Worm (Caenorhabditis elegans) whole organism, late embryonic: ENCODE measurements around the gene C11G6.2.

Experiments used
- C08G9.2 ChIP-seq: sonication (generic microtip); optimal IDR thresholded peaks from 2 replicates; lab custom pipeline; 2016; ENCODE audit warnings: mild to moderate bottlenecking, missing genetic modification characterization, moderate library complexity, missing compliant biosample characterization
- K02D7.2 ChIP-seq: sonication (generic microtip); optimal IDR thresholded peaks from 2 replicates; lab custom pipeline; 2017; ENCODE audit warnings: mild to moderate bottlenecking, missing genetic modification characterization, missing compliant biosample characterization
- K09A11.1 ChIP-seq: sonication (generic microtip); optimal IDR thresholded peaks from 2 replicates; lab custom pipeline; 2017; ENCODE audit warnings: antibody characterized with exemption, mild to moderate bottlenecking, missing genetic modification characterization, missing compliant biosample characterization; ENCODE audit not compliant: insufficient read depth
- Y22D7AL.16 ChIP-seq: sonication (generic microtip); optimal IDR thresholded peaks from 2 replicates; lab custom pipeline; 2016; ENCODE audit warnings: missing genetic modification characterization, missing compliant biosample characterization
- ceh-14 ChIP-seq: sonication (generic microtip); optimal IDR thresholded peaks from 2 replicates; lab custom pipeline; 2016; ENCODE audit warnings: missing genotype, missing genetic modification characterization, missing compliant biosample characterization
- ceh-19 ChIP-seq: fragments of 200-800 bp; sonication (Bioruptor generic); optimal IDR thresholded peaks from 2 replicates; lab custom pipeline; 2018; ENCODE audit warnings: mild to moderate bottlenecking, missing genetic modification characterization, missing compliant biosample characterization
- ceh-2 ChIP-seq: sonication (generic microtip); optimal IDR thresholded peaks from 2 replicates; lab custom pipeline; 2016; ENCODE audit warnings: missing genotype, missing genetic modification characterization, missing compliant biosample characterization
- ceh-24 ChIP-seq: sonication (generic microtip); optimal IDR thresholded peaks from 2 replicates; lab custom pipeline; 2016; ENCODE audit warnings: mild to moderate bottlenecking, missing genetic modification characterization, missing compliant biosample characterization
- ceh-31 ChIP-seq: sonication (generic microtip); optimal IDR thresholded peaks from 2 replicates; lab custom pipeline; 2016; ENCODE audit warnings: missing genetic modification characterization, missing compliant biosample characterization
- ceh-34 ChIP-seq: sonication (generic microtip); optimal IDR thresholded peaks from 2 replicates; lab custom pipeline; 2016; ENCODE audit warnings: mild to moderate bottlenecking, missing genetic modification characterization, missing compliant biosample characterization
- ceh-48 ChIP-seq: sonication (generic microtip); optimal IDR thresholded peaks from 2 replicates; lab custom pipeline; 2016; ENCODE audit warnings: missing genetic modification characterization, inconsistent platforms, missing compliant biosample characterization
- ceh-6 ChIP-seq: fragments of 200-800 bp; sonication (Bioruptor generic); optimal IDR thresholded peaks from 2 replicates; lab custom pipeline; 2018; ENCODE audit warnings: mild to moderate bottlenecking, missing genetic modification characterization, missing compliant biosample characterization
- ceh-9 ChIP-seq: sonication (generic microtip); optimal IDR thresholded peaks from 2 replicates; lab custom pipeline; 2016; ENCODE audit warnings: mild to moderate bottlenecking, missing genetic modification characterization, inconsistent platforms, missing compliant biosample characterization
- che-1 ChIP-seq: sonication (generic microtip); optimal IDR thresholded peaks from 2 replicates; lab custom pipeline; 2016; ENCODE audit warnings: mild to moderate bottlenecking, missing genetic modification characterization, missing compliant biosample characterization
- dmd-4 ChIP-seq: sonication (generic microtip); optimal IDR thresholded peaks from 2 replicates; lab custom pipeline; 2016; ENCODE audit warnings: borderline replicate concordance, missing genetic modification characterization, missing compliant biosample characterization
- dve-1 ChIP-seq: sonication (generic microtip); optimal IDR thresholded peaks from 2 replicates; lab custom pipeline; 2017; ENCODE audit warnings: antibody characterized with exemption, mild to moderate bottlenecking, missing genetic modification characterization, missing compliant biosample characterization
- elt-2 ChIP-seq: sonication (generic microtip); optimal IDR thresholded peaks from 2 replicates; lab custom pipeline; 2016; ENCODE audit warnings: missing genetic modification reagents, missing genetic modification characterization, missing compliant biosample characterization
- elt-4 ChIP-seq: sonication (generic microtip); optimal IDR thresholded peaks from 2 replicates; lab custom pipeline; 2016; ENCODE audit warnings: missing genetic modification characterization, missing compliant biosample characterization
- ets-4 ChIP-seq: sonication (generic microtip); optimal IDR thresholded peaks from 2 replicates; lab custom pipeline; 2016; ENCODE audit warnings: missing genetic modification characterization, missing compliant biosample characterization
- fkh-10 ChIP-seq: fragments of 150-350 bp; optimal IDR thresholded peaks from 2 replicates; lab custom pipeline; 2014; ENCODE audit warnings: missing biosample characterization, missing genetic modification reagents, missing genetic modification characterization
- fkh-6 ChIP-seq: sonication (generic microtip); optimal IDR thresholded peaks from 2 replicates; lab custom pipeline; 2016; ENCODE audit warnings: missing genetic modification characterization, missing compliant biosample characterization
- lim-6 ChIP-seq: sonication (generic microtip); optimal IDR thresholded peaks from 2 replicates; lab custom pipeline; 2016; ENCODE audit warnings: missing genetic modification characterization, missing compliant biosample characterization
- nhr-232 ChIP-seq: sonication (generic microtip); optimal IDR thresholded peaks from 2 replicates; lab custom pipeline; 2016; ENCODE audit warnings: missing genetic modification characterization, missing compliant biosample characterization
- odd-2 ChIP-seq: sonication (generic microtip); optimal IDR thresholded peaks from 2 replicates; lab custom pipeline; 2017; ENCODE audit warnings: antibody characterized with exemption, mild to moderate bottlenecking, missing genetic modification characterization, missing compliant biosample characterization
- pat-9 ChIP-seq: fragments of 200-800 bp; sonication (Bioruptor generic); optimal IDR thresholded peaks from 2 replicates; lab custom pipeline; 2018; ENCODE audit warnings: mild to moderate bottlenecking, missing genetic modification characterization, moderate library complexity, missing compliant biosample characterization
- pax-1 ChIP-seq: fragments of 150-350 bp; optimal IDR thresholded peaks from 2 replicates; lab custom pipeline; 2014; ENCODE audit warnings: missing biosample characterization, missing genetic modification characterization
- pha-2 ChIP-seq: sonication (generic microtip); optimal IDR thresholded peaks from 2 replicates; lab custom pipeline; 2017; ENCODE audit warnings: mild to moderate bottlenecking, missing genetic modification characterization, missing compliant biosample characterization
- pqm-1 ChIP-seq: sonication (generic microtip); optimal IDR thresholded peaks from 2 replicates; lab custom pipeline; 2016; ENCODE audit warnings: missing genetic modification characterization, missing compliant biosample characterization
- rnt-1 ChIP-seq: sonication (generic microtip); optimal IDR thresholded peaks from 2 replicates; lab custom pipeline; 2016; ENCODE audit warnings: missing genetic modification characterization, missing compliant biosample characterization
- sdc-2 ChIP-seq: sonication (generic microtip); optimal IDR thresholded peaks from 2 replicates; lab custom pipeline; 2016; ENCODE audit warnings: missing genotype, missing genetic modification characterization, missing compliant biosample characterization
- tbx-2 ChIP-seq: sonication (generic microtip); optimal IDR thresholded peaks from 2 replicates; lab custom pipeline; 2016; ENCODE audit warnings: missing genetic modification characterization, missing compliant biosample characterization
- tbx-7 ChIP-seq: sonication (generic microtip); optimal IDR thresholded peaks from 2 replicates; lab custom pipeline; 2016; ENCODE audit warnings: missing genotype, missing genetic modification characterization, missing compliant biosample characterization
- unc-3 ChIP-seq, 2 experiments: fragments of 200-800 bp in 1 of 2; sonication (Bioruptor generic) in 1 of 2; sonication (generic microtip) in 1 of 2; conservative IDR thresholded peaks in 1 of 2; optimal IDR thresholded peaks in 1 of 2; 2 replicates each; pipeline versions ENCODE4 v1.3.6 to Lab custom; 2016 to 2022; ENCODE audit warnings: missing compliant biosample characterization in 2 of 2, missing genetic modification characterization in 2 of 2, missing genetic modification reagents in 1 of 2
- unc-55 ChIP-seq: sonication (generic microtip); optimal IDR thresholded peaks from 2 replicates; lab custom pipeline; 2017; ENCODE audit warnings: missing biosample characterization, missing genetic modification reagents, missing genetic modification characterization
- unc-86 ChIP-seq: sonication (generic microtip); optimal IDR thresholded peaks from 2 replicates; lab custom pipeline; 2016; ENCODE audit warnings: missing genetic modification characterization, missing compliant biosample characterization
- zip-5 ChIP-seq: sonication (generic microtip); optimal IDR thresholded peaks from 2 replicates; lab custom pipeline; 2016; ENCODE audit warnings: missing genetic modification characterization, missing compliant biosample characterization
- ztf-16 ChIP-seq: sonication (generic microtip); optimal IDR thresholded peaks from 2 replicates; lab custom pipeline; 2017; ENCODE audit warnings: missing genetic modification characterization, missing compliant biosample characterization

Gene C11G6.2

ce11 chrX:16369454-16369853 lies 41.0 kb downstream of the C11G6.2 start:
- TF ChIP-seq pha-2 (tag; lab: Kevin White, UChicago) (no peak), fkh-10 (GFP tag; lab: Kevin White, UChicago) (peak; percentile 78)

DNA sequence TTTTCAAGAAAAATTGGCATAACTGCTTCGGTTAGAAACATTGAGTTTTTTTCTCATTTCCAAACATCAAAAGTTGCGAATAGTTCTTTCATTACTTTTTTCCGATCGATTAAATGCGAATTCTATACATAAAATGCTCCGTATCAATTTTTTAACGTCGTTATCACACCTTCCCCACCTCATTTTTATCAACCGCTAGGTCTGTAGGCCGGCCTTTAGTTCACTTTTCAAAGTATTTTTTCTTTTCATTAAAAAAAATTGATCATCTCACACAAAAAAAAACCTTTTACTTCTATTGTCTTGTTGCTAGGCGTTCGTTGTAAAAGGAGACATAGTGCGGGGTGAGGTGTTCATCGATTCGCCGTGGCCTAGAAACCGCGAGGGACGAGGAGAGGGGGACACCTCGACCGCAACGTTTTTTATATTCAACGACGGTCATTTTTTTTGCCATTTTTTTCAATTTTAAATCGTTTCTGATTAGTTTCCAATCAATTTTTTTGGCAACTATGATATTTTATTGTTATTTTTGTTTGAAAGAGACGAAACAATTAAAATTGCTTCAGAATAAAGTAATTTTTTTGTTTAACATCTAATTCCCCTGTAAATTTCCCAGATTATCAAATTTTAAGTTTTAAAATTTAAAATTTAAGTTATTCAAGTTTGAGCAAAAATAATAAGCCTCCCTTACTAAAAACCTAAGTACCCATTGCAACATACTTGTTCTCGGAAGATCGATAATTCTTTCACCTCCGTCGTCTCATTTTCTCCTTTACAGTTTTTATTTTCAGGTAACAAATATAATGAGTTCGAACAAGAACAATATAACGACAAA lies 47.6 kb downstream of the C11G6.2 start, which contains the start of gene sur-7:
Gene sur-7 (plus strand): TSS at position 782 of the 832 bp plus-strand sequence.
- TF ChIP-seq ceh-31 (tag; lab: Kevin White, UChicago) (peak; percentile 85), C08G9.2 (peak; percentile 60), tbx-2 (tag; lab: Kevin White, UChicago) (peak; percentile 71), ceh-6 (no peak), fkh-10 (GFP tag; lab: Kevin White, UChicago) (peak; percentile 74), ceh-19 (GFP tag; lab: Kevin White, UChicago) (no peak), K02D7.2 (tag; lab: Kevin White, UChicago) (no peak), rnt-1 (tag; lab: Kevin White, UChicago) (peak; percentile 21), ceh-2 (tag; lab: Kevin White, UChicago) (peak; percentile 13), sdc-2 (tag; lab: Kevin White, UChicago) (peak; percentile 40), elt-2 (tag; lab: Kevin White, UChicago) (peak; percentile 50), ets-4 (tag; lab: Kevin White, UChicago) (peak; percentile 49), zip-5 (peak; percentile 14), ceh-48 (no peak), tbx-7 (tag; lab: Kevin White, UChicago) (peak; percentile 18), Y22D7AL.16 (tag; lab: Kevin White, UChicago) (no peak)
- TF ChIP-seq, all 69 proteins: peak for 11

DNA sequence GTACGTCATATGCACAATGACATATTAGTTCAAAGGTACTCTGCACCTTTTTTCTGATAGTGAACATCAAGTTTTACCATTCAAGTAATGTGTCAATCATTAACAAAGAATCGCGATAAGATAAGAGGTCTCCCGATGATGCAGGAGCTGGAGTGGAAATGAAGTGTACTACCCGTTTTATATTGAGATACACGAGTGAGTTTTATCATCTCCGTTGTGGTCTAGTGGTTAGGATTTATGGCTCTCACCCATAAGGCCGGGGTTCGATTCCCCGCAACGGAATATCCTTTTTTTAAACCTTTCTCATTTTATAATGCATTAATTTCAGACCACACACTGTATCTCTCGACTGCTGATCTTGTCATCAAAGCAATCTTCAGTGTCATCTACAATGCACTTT lies 49.5 kb downstream of the C11G6.2 start:
- TF ChIP-seq unc-86 (tag; lab: Kevin White, UChicago) (no peak), pqm-1 (tag; lab: Kevin White, UChicago) (peak; percentile 49), dmd-4 (tag; lab: Kevin White, UChicago) (no peak), zip-5 (no peak), unc-55 (GFP tag; lab: Kevin White, UChicago) (peak; percentile 5), K09A11.1 (peak; percentile 12), elt-4 (tag; lab: Kevin White, UChicago) (no peak), pax-1 (no peak), ceh-34 (tag; lab: Kevin White, UChicago) (no peak), ztf-16 (tag; lab: Kevin White, UChicago) (no peak), dve-1 (peak; percentile 55), ceh-14 (no peak), ceh-9 (tag; lab: Kevin White, UChicago) (no peak), elt-2 (tag; lab: Kevin White, UChicago) (peak; percentile 88), rnt-1 (tag; lab: Kevin White, UChicago) (no peak), ceh-48 (no peak), sdc-2 (tag; lab: Kevin White, UChicago) (peak; percentile 46), ceh-24 (tag; lab: Kevin White, UChicago) (no peak), fkh-6 (no peak), unc-3 (GFP tag; conservative IDR thresholded peaks at IDR 0.05; lab: Robert Waterston, UW) (no peak), unc-3 (tag; optimal IDR thresholded peaks at IDR 0.05; lab: Kevin White, UChicago) (no peak), nhr-232 (tag; lab: Kevin White, UChicago) (peak; percentile 15), che-1 (tag; lab: Kevin White, UChicago) (peak; percentile 17), lim-6 (tag; lab: Kevin White, UChicago) (no peak), pat-9 (peak; percentile 17), odd-2 (tag; lab: Kevin White, UChicago) (no peak)
- TF ChIP-seq, all 69 proteins: peak for 9
